Fruit fly (Drosophila melanogaster) whole organism, embryonic: ENCODE data around the gene CG34451.

ENCODE experiments used
- Adf1 ChIP-seq: fragments of 200-800 bp; sonication (Bioruptor generic); IDR thresholded peaks from 2 replicates; pipeline ENCODE4 v1.3.6; 2022; ENCODE audit warnings: missing biosample characterization, missing genetic modification characterization
- Blimp-1 ChIP-seq: fragments of 200-800 bp; sonication (Bioruptor generic); optimal IDR thresholded peaks from 3 replicates; lab custom pipeline; 2018; ENCODE audit warnings: missing biosample characterization, missing genetic modification characterization, mild to moderate bottlenecking, moderate library complexity, missing genetic modification reagents
- CG10274 ChIP-seq: fragments of 200-800 bp; sonication (Bioruptor generic); optimal IDR thresholded peaks from 3 replicates; lab custom pipeline; 2017; ENCODE audit warnings: missing biosample characterization, mild to moderate bottlenecking, missing genetic modification characterization
- CG10462 ChIP-seq: fragments of 200-800 bp; sonication (Bioruptor generic); optimal IDR thresholded peaks from 2 replicates; lab custom pipeline; 2016; ENCODE audit warnings: missing biosample characterization, missing genetic modification characterization
- CG11456 ChIP-seq: fragments of 200-800 bp; sonication (Bioruptor generic); IDR thresholded peaks from 3 replicates; pipeline ENCODE4 v1.3.6; 2022; ENCODE audit warnings: missing biosample characterization, missing genetic modification characterization
- CG12104 ChIP-seq: fragments of 200-800 bp; sonication (Bioruptor generic); optimal IDR thresholded peaks from 3 replicates; lab custom pipeline; 2016; ENCODE audit warnings: missing biosample characterization, missing genetic modification characterization
- CG14050 ChIP-seq: fragments of 200-800 bp; sonication (Bioruptor generic); IDR thresholded peaks from 3 replicates; pipeline ENCODE4 v1.3.6; 2022; ENCODE audit warnings: missing biosample characterization, missing genetic modification characterization
- CG15011 ChIP-seq: fragments of 200-800 bp; sonication (Bioruptor generic); optimal IDR thresholded peaks from 3 replicates; lab custom pipeline; 2018; ENCODE audit warnings: missing biosample characterization, mild to moderate bottlenecking, missing genetic modification characterization
- CG1603 ChIP-seq: fragments of 200-800 bp; sonication (Bioruptor generic); optimal IDR thresholded peaks from 2 replicates; lab custom pipeline; 2019; ENCODE audit warnings: missing biosample characterization, mild to moderate bottlenecking, missing genetic modification characterization, moderate library complexity
- CG2199 ChIP-seq: fragments of 200-800 bp; sonication (Bioruptor generic); IDR thresholded peaks from 3 replicates; pipeline ENCODE4 v1.3.6; 2022; ENCODE audit warnings: missing biosample characterization, missing genetic modification characterization
- CG30403 ChIP-seq: fragments of 200-800 bp; sonication (Bioruptor generic); optimal IDR thresholded peaks from 3 replicates; lab custom pipeline; 2016; ENCODE audit warnings: missing biosample characterization, missing genetic modification characterization
- CG31441 ChIP-seq: fragments of 200-800 bp; sonication (Bioruptor generic); IDR thresholded peaks from 2 replicates; pipeline ENCODE4 v1.3.6; 2022; ENCODE audit warnings: missing biosample characterization, missing genetic modification characterization
- CG6654 ChIP-seq: fragments of 200-800 bp; sonication (Bioruptor generic); optimal IDR thresholded peaks from 2 replicates; lab custom pipeline; 2017; ENCODE audit warnings: missing biosample characterization, mild to moderate bottlenecking, missing genetic modification characterization
- CG6813 ChIP-seq: fragments of 200-800 bp; sonication (Bioruptor generic); optimal IDR thresholded peaks from 2 replicates; lab custom pipeline; 2017; ENCODE audit warnings: missing biosample characterization, missing genetic modification characterization, mild to moderate bottlenecking, moderate library complexity, missing genetic modification reagents
- D19A ChIP-seq: fragments of 200-800 bp; optimal IDR thresholded peaks from 3 replicates; lab custom pipeline; 2019; ENCODE audit warnings: missing biosample characterization, mild to moderate bottlenecking, missing genetic modification characterization, moderate library complexity
- D19B ChIP-seq: fragments of 200-800 bp; sonication (Bioruptor generic); optimal IDR thresholded peaks from 2 replicates; lab custom pipeline; 2017; ENCODE audit warnings: missing biosample characterization, mild to moderate bottlenecking, missing genetic modification characterization
- Dbx ChIP-seq: fragments of 200-800 bp; sonication (Bioruptor generic); IDR thresholded peaks from 3 replicates; pipeline ENCODE4 v1.3.6; 2022; ENCODE audit warnings: missing biosample characterization, missing genetic modification characterization
- H15 ChIP-seq: fragments of 200-800 bp; sonication (Bioruptor generic); IDR thresholded peaks from 3 replicates; pipeline ENCODE4 v1.3.6; 2022; ENCODE audit warnings: missing biosample characterization, missing genetic modification characterization
- Hey ChIP-seq: fragments of 200-800 bp; sonication (Bioruptor generic); optimal IDR thresholded peaks from 3 replicates; lab custom pipeline; 2018; ENCODE audit warnings: missing biosample characterization, mild to moderate bottlenecking, missing genetic modification characterization
- Hsf ChIP-seq: fragments of 200-800 bp; sonication (Bioruptor generic); optimal IDR thresholded peaks from 3 replicates; lab custom pipeline; 2016; ENCODE audit warnings: missing biosample characterization, missing genetic modification characterization
- Med ChIP-seq: fragments of 200-800 bp; sonication (Bioruptor generic); peaks from one replicate; lab custom pipeline; 2016; ENCODE audit warnings: missing biosample characterization, missing genetic modification characterization, mild to moderate bottlenecking, inconsistent platforms, moderate library complexity
- Pdp1 ChIP-seq, 2 experiments: fragments of 200-800 bp; sonication (Bioruptor generic); optimal IDR thresholded peaks; 3 replicates each; lab custom pipeline; 2016; ENCODE audit warnings: missing biosample characterization in 2 of 2, missing genetic modification characterization in 2 of 2, mild to moderate bottlenecking in 1 of 2, moderate library complexity in 1 of 2
- Poxn ChIP-seq: fragments of 200-800 bp; sonication (Bioruptor generic); IDR thresholded peaks from 2 replicates; pipeline ENCODE4 v1.3.6; 2022; ENCODE audit warnings: missing biosample characterization, missing genetic modification characterization
- Six4 ChIP-seq: fragments of 200-800 bp; sonication (Bioruptor generic); optimal IDR thresholded peaks from 2 replicates; lab custom pipeline; 2016; ENCODE audit warnings: missing biosample characterization, missing genetic modification characterization
- Sox100B ChIP-seq: fragments of 200-800 bp; sonication (Bioruptor generic); optimal IDR thresholded peaks from 3 replicates; lab custom pipeline; 2018; ENCODE audit warnings: missing biosample characterization, mild to moderate bottlenecking, missing genetic modification characterization
- ara ChIP-seq: fragments of 200-800 bp; sonication (Bioruptor generic); IDR thresholded peaks from 2 replicates; pipeline ENCODE4 v1.3.6; 2022; ENCODE audit warnings: missing biosample characterization, missing genetic modification characterization
- bcd ChIP-seq: fragments of 200-800 bp; sonication (Bioruptor generic); optimal IDR thresholded peaks from 2 replicates; lab custom pipeline; 2017; ENCODE audit warnings: missing biosample characterization, mild to moderate bottlenecking, missing genetic modification characterization
- chif ChIP-seq, 2 experiments: fragments of 200-800 bp; sonication (Bioruptor generic); optimal IDR thresholded peaks; 3 replicates each; lab custom pipeline; 2016; ENCODE audit warnings: missing biosample characterization in 2 of 2, missing genetic modification characterization in 2 of 2
- crol ChIP-seq: fragments of 200-800 bp; sonication (Bioruptor generic); IDR thresholded peaks from 2 replicates; pipeline ENCODE4 v1.3.6; 2022; ENCODE audit warnings: missing biosample characterization, missing genetic modification characterization
- cwo ChIP-seq: fragments of 200-800 bp; sonication (Bioruptor generic); optimal IDR thresholded peaks from 3 replicates; lab custom pipeline; 2017; ENCODE audit warnings: missing biosample characterization, missing genetic modification characterization, mild to moderate bottlenecking, moderate library complexity, missing genetic modification reagents
- fd102C ChIP-seq: fragments of 200-800 bp; sonication (Bioruptor generic); optimal IDR thresholded peaks from 2 replicates; lab custom pipeline; 2018; ENCODE audit warnings: missing biosample characterization, mild to moderate bottlenecking, missing genetic modification characterization, moderate library complexity
- grau ChIP-seq: fragments of 200-800 bp; optimal IDR thresholded peaks from 3 replicates; lab custom pipeline; 2019; ENCODE audit warnings: missing biosample characterization, mild to moderate bottlenecking, missing genetic modification characterization, moderate library complexity
- grn ChIP-seq: fragments of 200-800 bp; sonication (Bioruptor generic); optimal IDR thresholded peaks from 3 replicates; lab custom pipeline; 2017; ENCODE audit warnings: missing biosample characterization, missing genetic modification characterization
- ken ChIP-seq: fragments of 200-800 bp; sonication (Bioruptor generic); IDR thresholded peaks from 3 replicates; pipeline ENCODE4 v1.3.6; 2022; ENCODE audit warnings: missing biosample characterization, missing genetic modification characterization
- kni ChIP-seq: fragments of 200-800 bp; sonication (Bioruptor generic); optimal IDR thresholded peaks from 3 replicates; lab custom pipeline; 2017; ENCODE audit warnings: mild to moderate bottlenecking, missing biosample characterization, missing genetic modification reagents, missing genetic modification characterization
- knrl ChIP-seq: fragments of 200-800 bp; sonication (Bioruptor generic); IDR thresholded peaks from 3 replicates; pipeline ENCODE4 v1.3.6; 2022; ENCODE audit warnings: missing biosample characterization, missing genetic modification characterization; ENCODE audit not compliant: partially characterized antibody
- lab ChIP-seq: fragments of 200-800 bp; sonication (Bioruptor generic); optimal IDR thresholded peaks from 3 replicates; lab custom pipeline; 2017; ENCODE audit warnings: missing biosample characterization, missing genetic modification characterization, mild to moderate bottlenecking, moderate library complexity, missing genetic modification reagents
- lilli ChIP-seq: fragments of 200-800 bp; sonication (Bioruptor generic); optimal IDR thresholded peaks from 3 replicates; lab custom pipeline; 2016; ENCODE audit warnings: missing biosample characterization, missing genetic modification characterization
- lmd ChIP-seq: fragments of 200-800 bp; sonication (Bioruptor generic); IDR thresholded peaks from 2 replicates; pipeline ENCODE4 v1.3.6; 2022; ENCODE audit warnings: missing biosample characterization, missing genetic modification characterization
- schlank ChIP-seq: fragments of 200-800 bp; sonication (Bioruptor generic); optimal IDR thresholded peaks from 2 replicates; lab custom pipeline; 2018; ENCODE audit warnings: missing biosample characterization, mild to moderate bottlenecking, missing genetic modification characterization
- sd ChIP-seq: fragments of 200-800 bp; sonication (Bioruptor generic); optimal IDR thresholded peaks from 3 replicates; lab custom pipeline; 2018; ENCODE audit warnings: missing biosample characterization, mild to moderate bottlenecking, missing genetic modification characterization, moderate library complexity
- sens ChIP-seq: fragments of 200-800 bp; sonication (Bioruptor generic); peaks from one replicate; lab custom pipeline; 2016; ENCODE audit warnings: missing biosample characterization, missing genetic modification characterization
- sim ChIP-seq: fragments of 200-800 bp; sonication (Bioruptor generic); IDR thresholded peaks from 2 replicates; pipeline ENCODE4 v1.3.6; 2022; ENCODE audit warnings: missing biosample characterization, missing genetic modification characterization
- wdn ChIP-seq: fragments of 200-800 bp; sonication (Bioruptor generic); IDR thresholded peaks from 2 replicates; pipeline ENCODE4 v1.3.6; 2022; ENCODE audit warnings: missing biosample characterization, missing genetic modification characterization
- wek ChIP-seq: fragments of 200-800 bp; sonication (Bioruptor generic); optimal IDR thresholded peaks from 3 replicates; lab custom pipeline; 2018; ENCODE audit warnings: missing biosample characterization, mild to moderate bottlenecking, missing genetic modification characterization, moderate library complexity
- z ChIP-seq: fragments of 200-800 bp; sonication (Bioruptor generic); IDR thresholded peaks from 3 replicates; pipeline ENCODE4 v1.3.6; 2022; ENCODE audit warnings: missing biosample characterization, missing genetic modification characterization

The CG34451 gene

DNA sequence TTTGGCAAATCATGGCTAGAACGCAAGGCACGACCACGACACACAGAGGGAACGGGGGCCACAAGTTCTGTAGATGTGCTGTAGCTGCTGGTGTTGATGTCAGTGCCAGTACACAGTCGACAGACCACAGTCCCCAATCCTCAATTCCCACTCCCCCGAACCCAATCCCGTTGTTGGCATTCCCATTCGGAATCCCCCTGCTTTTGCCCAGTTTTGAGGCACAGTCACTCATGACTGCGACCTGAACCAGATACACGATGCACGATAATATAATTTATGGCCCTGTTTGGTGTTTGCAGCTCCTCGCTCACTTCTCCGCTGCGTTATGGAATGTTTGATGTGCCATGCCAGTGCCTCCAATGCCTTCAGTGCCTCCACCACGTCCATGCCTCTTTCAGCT lies 29.0 kb upstream of the CG34451 start:
- peak in 1 of 2 experiments; percentile 12 for TF ChIP-seq Pdp1 (GFP tag; optimal IDR thresholded peaks at IDR 0.05; lab: Kevin White, UChicago)
- TF ChIP-seq z (GFP tag; lab: Robert Waterston, UW) = 0 out of 3 replicates have a peak, but pooled peaks have one; percentile 19
- TF ChIP-seq ara = 0 out of 2 replicates have a peak, but pooled peaks have one; percentile 17
- TF ChIP-seq sd (tag; lab: Kevin White, UChicago) = peak; percentile 37
- TF ChIP-seq CG2199 = 0 out of 3 replicates have a peak, but pooled peaks have one; percentile 65
- TF ChIP-seq Dbx (GFP tag; lab: Robert Waterston, UW) = 0 out of 3 replicates have a peak, but pooled peaks have one; percentile 17
- peak; percentile 6 for TF ChIP-seq grn (GFP tag; lab: Kevin White, UChicago)
- TF ChIP-seq Adf1 (GFP tag; lab: Robert Waterston, UW) = no peak
- peak; percentile 62 for TF ChIP-seq Med (GFP tag; lab: Kevin White, UChicago)
- TF ChIP-seq sens (GFP tag; lab: Kevin White, UChicago) = no peak
- TF ChIP-seq CG11456 (GFP tag; lab: Robert Waterston, UW) = 0 out of 3 replicates have a peak, but pooled peaks have one; percentile 40
- TF ChIP-seq crol = peak; percentile 58; the same call in 1 of the 2 replicates
- no peak for TF ChIP-seq CG15011 (GFP tag; lab: Kevin White, UChicago)
- peak; percentile 23 for TF ChIP-seq kni

DNA sequence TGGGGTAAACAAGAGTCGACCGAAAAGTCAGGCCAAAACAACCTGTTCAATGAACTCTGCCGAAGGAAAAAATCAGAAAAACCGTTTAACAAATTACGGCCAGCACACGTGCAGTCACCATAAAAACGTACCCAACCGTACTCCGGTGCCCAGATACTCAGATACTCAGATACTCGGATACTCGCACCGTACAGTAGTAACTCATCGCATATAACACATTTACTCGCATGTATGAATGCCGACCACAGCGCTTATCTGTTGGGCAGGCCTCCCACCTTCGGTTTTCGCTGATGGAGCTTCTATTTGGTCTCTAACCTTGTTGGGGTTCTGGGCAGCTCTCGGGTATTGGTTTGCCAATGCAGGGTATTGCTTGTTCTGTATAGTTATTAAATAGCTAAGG lies 28.4 kb upstream of the CG34451 start:
- TF ChIP-seq D19B (GFP tag; lab: Kevin White, UChicago) (no peak), Med (GFP tag; lab: Kevin White, UChicago) (peak; percentile 39), CG2199 (peak; percentile 86; the same call in 2 of the 3 replicates), Hey (peak; percentile 37), chif (GFP tag; optimal IDR thresholded peaks at IDR 0.05; lab: Kevin White, UChicago) (no peak), Sox100B (GFP tag; lab: Kevin White, UChicago) (no peak), D19A (peak; percentile 18), grau (peak; percentile 57), cwo (peak; percentile 38)

DNA sequence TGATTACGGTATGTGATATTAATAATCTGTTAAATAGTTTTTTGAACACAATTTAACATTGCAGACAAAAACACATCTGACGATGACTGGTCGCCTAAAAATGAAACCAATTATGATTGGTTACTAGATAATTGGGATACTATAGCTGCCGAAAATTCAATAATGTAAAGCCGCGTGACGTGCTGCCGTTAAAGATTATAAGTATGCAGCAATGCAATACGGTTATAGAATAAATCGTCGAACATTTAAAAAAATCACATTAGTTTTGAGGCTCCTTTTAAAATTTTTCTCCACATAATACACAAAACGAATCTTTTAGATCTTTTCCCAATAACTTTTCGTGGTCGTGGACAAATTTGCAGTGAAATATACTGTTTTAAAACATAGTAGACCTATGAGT lies 25.7 kb upstream of the CG34451 start, which contains the start of gene CG42570:
Gene CG42570, plus strand, starts transcription at position 301 of the 400 bp plus-strand sequence.
- TF ChIP-seq CG12104 (GFP tag; lab: Kevin White, UChicago) (no peak), wek (GFP tag; lab: Kevin White, UChicago) (no peak), wdn (GFP tag; lab: Robert Waterston, UW) (no peak), CG14050 (GFP tag; lab: Robert Waterston, UW) (no peak), sim (GFP tag; lab: Robert Waterston, UW) (no peak), CG10274 (no peak), lab (GFP tag; lab: Kevin White, UChicago) (no peak), fd102C (no peak), CG1603 (tag; lab: Kevin White, UChicago) (no peak), CG10462 (no peak), CG6654 (GFP tag; lab: Kevin White, UChicago) (no peak), CG31441 (GFP tag; lab: Robert Waterston, UW) (no peak), H15 (GFP tag; lab: Robert Waterston, UW) (no peak), z (GFP tag; lab: Robert Waterston, UW) (no peak)

DNA sequence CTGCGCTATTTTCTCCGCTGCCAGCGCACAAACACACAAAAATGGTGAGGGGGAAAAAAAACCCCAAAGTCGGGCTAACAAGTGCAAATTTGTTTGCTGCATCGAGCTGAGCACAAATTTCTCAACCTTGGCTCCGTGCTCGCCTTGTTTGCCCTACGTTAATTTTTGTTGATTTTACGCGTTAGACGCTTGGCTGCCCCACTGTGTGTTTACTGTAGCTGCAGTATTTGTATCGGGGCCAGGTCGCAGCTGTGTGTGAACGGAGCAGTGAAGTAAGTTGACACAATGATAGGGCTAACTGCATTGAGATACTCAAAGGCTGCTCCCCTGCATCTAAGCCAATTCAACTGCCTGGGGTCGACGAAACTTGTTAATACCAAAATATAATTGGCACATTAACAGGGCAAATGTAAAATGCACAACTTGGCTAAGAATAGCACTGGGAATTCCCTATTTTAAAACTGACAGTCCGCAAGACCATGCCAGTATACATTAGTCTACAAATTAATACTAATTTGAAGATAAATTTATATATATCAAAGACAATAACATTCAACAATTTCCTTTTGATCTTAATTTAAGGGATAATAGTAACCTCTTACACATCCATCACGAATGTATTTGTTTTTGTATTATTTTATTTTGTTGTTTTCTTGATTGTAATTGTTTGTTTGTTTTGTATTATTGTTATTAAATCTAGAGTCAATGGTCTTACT lies 24.1 kb upstream of the CG34451 start, which contains the start of gene CG42571:
Gene CG42571, plus strand, starts transcription at position 666 of the 716 bp plus-strand sequence.
- TF ChIP-seq Blimp-1 (GFP tag; lab: Kevin White, UChicago) (peak; percentile 50), Hsf (GFP tag; lab: Kevin White, UChicago) (peak; percentile 11), Poxn (GFP tag; lab: Robert Waterston, UW) (no peak), knrl (GFP tag; lab: Robert Waterston, UW) (no peak), Six4 (peak; percentile 37), lilli (GFP tag; lab: Kevin White, UChicago) (no peak), lab (GFP tag; lab: Kevin White, UChicago) (peak; percentile 34), CG30403 (GFP tag; lab: Kevin White, UChicago) (no peak), ken (no peak), schlank (tag; lab: Kevin White, UChicago) (no peak), bcd (GFP tag; lab: Kevin White, UChicago) (peak; percentile 15), CG6813 (GFP tag; lab: Kevin White, UChicago) (peak; percentile 71), lmd (GFP tag; lab: Robert Waterston, UW) (no peak)
